Fruit fly (Drosophila melanogaster): Measurements from ENCODE around the gene CG31525.

dm6 chr3R:4437817-4438216, 11.0 kb downstream of the CG31525 start:
- no peak for TF ChIP-seq CTCF (optimal IDR thresholded peaks at IDR 0.05)
- no peak for TF ChIP-seq CG8478 (optimal IDR thresholded peaks at IDR 0.05)

Data from S2 (cell line).